Worm (Caenorhabditis elegans) whole organism, L2 larva: ENCODE results near the gene dgk-5.

ENCODE experiments used
- F13H6.1 ChIP-seq: sonication (generic microtip); optimal IDR thresholded peaks from 2 replicates; lab custom pipeline; 2016; ENCODE audit warnings: missing genetic modification characterization, missing compliant biosample characterization
- R02D3.7 ChIP-seq: fragments of 150-350 bp; optimal IDR thresholded peaks from 2 replicates; lab custom pipeline; 2014; ENCODE audit warnings: missing biosample characterization, missing genetic modification characterization
- Y55F3AM.14 ChIP-seq: fragments of 200-800 bp; sonication (Bioruptor generic); optimal IDR thresholded peaks from 2 replicates; lab custom pipeline; 2018; ENCODE audit warnings: mild to moderate bottlenecking, missing genetic modification characterization, missing compliant biosample characterization
- ZK546.5 ChIP-seq: sonication (generic microtip); optimal IDR thresholded peaks from 2 replicates; lab custom pipeline; 2017; ENCODE audit warnings: missing biosample characterization, missing genetic modification characterization
- aly-2 ChIP-seq: fragments of 150-350 bp; optimal IDR thresholded peaks from 2 replicates; lab custom pipeline; 2014; ENCODE audit warnings: missing biosample characterization, missing genetic modification characterization
- ama-1 ChIP-seq: fragments of 150-350 bp; optimal IDR thresholded peaks from 2 replicates; lab custom pipeline; 2018; ENCODE audit warnings: inconsistent platforms
- blmp-1 ChIP-seq: sonication (generic microtip); optimal IDR thresholded peaks from 2 replicates; lab custom pipeline; 2017; ENCODE audit warnings: missing genetic modification characterization, mild to moderate bottlenecking, missing compliant biosample characterization, antibody characterized with exemption, moderate library complexity; ENCODE audit not compliant: insufficient read depth
- ceh-82 ChIP-seq: fragments of 150-350 bp; optimal IDR thresholded peaks from 2 replicates; lab custom pipeline; 2014; ENCODE audit warnings: missing biosample characterization, missing genetic modification characterization
- crh-2 ChIP-seq: sonication (generic microtip); optimal IDR thresholded peaks from 2 replicates; lab custom pipeline; 2017; ENCODE audit warnings: missing biosample characterization, missing genetic modification characterization
- dmd-4 ChIP-seq: sonication (generic microtip); optimal IDR thresholded peaks from 2 replicates; lab custom pipeline; 2017; ENCODE audit warnings: missing biosample characterization, missing genetic modification characterization
- egl-27 ChIP-seq: sonication (generic microtip); optimal IDR thresholded peaks from 3 replicates; lab custom pipeline; 2017; ENCODE audit warnings: missing biosample characterization, missing genetic modification reagents, missing genetic modification characterization
- elt-1 ChIP-seq: fragments of 150-350 bp; optimal IDR thresholded peaks from 2 replicates; lab custom pipeline; 2014; ENCODE audit warnings: missing biosample characterization, missing genetic modification characterization
- elt-3 ChIP-seq: sonication (generic microtip); optimal IDR thresholded peaks from 2 replicates; lab custom pipeline; 2017; ENCODE audit warnings: missing biosample characterization, missing genetic modification characterization
- fos-1 ChIP-seq: fragments of 150-350 bp; optimal IDR thresholded peaks from 2 replicates; lab custom pipeline; 2014; ENCODE audit warnings: missing biosample characterization, missing genetic modification characterization
- gmeb-1 ChIP-seq: fragments of 150-350 bp; optimal IDR thresholded peaks from 2 replicates; lab custom pipeline; 2014; ENCODE audit warnings: missing biosample characterization, missing genetic modification characterization
- lin-11 ChIP-seq: fragments of 150-350 bp; sonication (generic microtip); optimal IDR thresholded peaks from 2 replicates; lab custom pipeline; 2014; ENCODE audit warnings: missing biosample characterization, missing genetic modification characterization, inconsistent platforms, mixed read lengths
- lin-13 ChIP-seq: fragments of 150-350 bp; optimal IDR thresholded peaks from 2 replicates; lab custom pipeline; 2014; ENCODE audit warnings: missing biosample characterization, missing genetic modification reagents, missing genetic modification characterization
- lin-39 ChIP-seq: fragments of 150-350 bp; optimal IDR thresholded peaks from 2 replicates; lab custom pipeline; 2014; ENCODE audit warnings: missing biosample characterization, missing genetic modification reagents, missing genetic modification characterization
- lsy-2 ChIP-seq, 2 experiments: fragments of 150-350 bp in 1 of 2; sonication (generic microtip) in 1 of 2; optimal IDR thresholded peaks; 2 replicates each; lab custom pipeline; 2014 to 2017; ENCODE audit warnings: missing biosample characterization in 2 of 2, missing genetic modification characterization in 2 of 2
- mab-5 ChIP-seq: fragments of 150-350 bp; optimal IDR thresholded peaks from 2 replicates; lab custom pipeline; 2014; ENCODE audit warnings: missing biosample characterization, missing genetic modification characterization
- mbf-1 ChIP-seq: sonication (generic microtip); optimal IDR thresholded peaks from 2 replicates; lab custom pipeline; 2017; ENCODE audit warnings: missing biosample characterization, missing genetic modification characterization
- mdl-1 ChIP-seq, 2 experiments: fragments of 150-350 bp in 1 of 2; sonication (generic microtip) in 1 of 2; optimal IDR thresholded peaks; 2 replicates each; lab custom pipeline; 2017; ENCODE audit warnings: missing biosample characterization in 2 of 2, missing genetic modification characterization in 2 of 2
- nhr-10 ChIP-seq: sonication (generic microtip); optimal IDR thresholded peaks from 2 replicates; lab custom pipeline; 2017; ENCODE audit warnings: missing biosample characterization, missing genetic modification characterization
- nhr-12 ChIP-seq: fragments of 150-350 bp; optimal IDR thresholded peaks from 2 replicates; lab custom pipeline; 2014; ENCODE audit warnings: missing biosample characterization, missing genetic modification characterization
- nhr-129 ChIP-seq: fragments of 150-350 bp; optimal IDR thresholded peaks from 2 replicates; lab custom pipeline; 2014; ENCODE audit warnings: missing biosample characterization, missing genetic modification characterization
- nhr-21 ChIP-seq: fragments of 150-350 bp; optimal IDR thresholded peaks from 2 replicates; lab custom pipeline; 2014; ENCODE audit warnings: missing biosample characterization, missing genetic modification characterization
- nhr-23 ChIP-seq: fragments of 150-350 bp; optimal IDR thresholded peaks from 2 replicates; lab custom pipeline; 2014; ENCODE audit warnings: missing biosample characterization, missing genetic modification reagents, missing genetic modification characterization
- nhr-237 ChIP-seq: fragments of 150-350 bp; optimal IDR thresholded peaks from 2 replicates; lab custom pipeline; 2014; ENCODE audit warnings: missing biosample characterization, missing genetic modification characterization
- nhr-25 ChIP-seq: fragments of 150-350 bp; sonication (generic microtip); optimal IDR thresholded peaks from 3 replicates; lab custom pipeline; 2014; ENCODE audit warnings: missing biosample characterization, missing genetic modification characterization
- nhr-6 ChIP-seq: fragments of 150-350 bp; optimal IDR thresholded peaks from 2 replicates; lab custom pipeline; 2014; ENCODE audit warnings: missing biosample characterization, missing genetic modification characterization
- nhr-77 ChIP-seq: fragments of 150-350 bp; optimal IDR thresholded peaks from 2 replicates; lab custom pipeline; 2014; ENCODE audit warnings: missing biosample characterization, missing genetic modification characterization
- peb-1 ChIP-seq: fragments of 150-350 bp; optimal IDR thresholded peaks from 2 replicates; lab custom pipeline; 2014; ENCODE audit warnings: missing biosample characterization, missing genetic modification characterization
- sem-4 ChIP-seq: fragments of 150-350 bp; optimal IDR thresholded peaks from 2 replicates; lab custom pipeline; 2014; ENCODE audit warnings: missing biosample characterization, missing genetic modification reagents, missing genetic modification characterization
- skn-1 ChIP-seq: sonication (generic microtip); optimal IDR thresholded peaks from 2 replicates; lab custom pipeline; 2017; ENCODE audit warnings: missing biosample characterization, missing genetic modification characterization
- sma-3 ChIP-seq: sonication (generic microtip); optimal IDR thresholded peaks from 2 replicates; lab custom pipeline; 2016; ENCODE audit warnings: missing genetic modification reagents, missing genetic modification characterization, missing compliant biosample characterization
- sma-9 ChIP-seq, 2 experiments: fragments of 150-350 bp in 1 of 2; sonication (generic microtip) in 1 of 2; optimal IDR thresholded peaks; 2 replicates each; lab custom pipeline; 2014 to 2016; ENCODE audit warnings: missing genetic modification characterization in 2 of 2, mild to moderate bottlenecking in 1 of 2, missing biosample characterization in 1 of 2, missing compliant biosample characterization in 1 of 2, missing genetic modification reagents in 1 of 2, moderate library complexity in 1 of 2
- snpc-4 ChIP-seq: fragments of 150-350 bp; optimal IDR thresholded peaks from 2 replicates; lab custom pipeline; 2014; ENCODE audit warnings: missing biosample characterization, missing genetic modification characterization
- unc-39 ChIP-seq: fragments of 150-350 bp; optimal IDR thresholded peaks from 2 replicates; lab custom pipeline; 2014; ENCODE audit warnings: missing biosample characterization, missing genetic modification characterization
- unc-55 ChIP-seq: fragments of 150-350 bp; sonication (generic microtip); optimal IDR thresholded peaks from 3 replicates; lab custom pipeline; 2014; ENCODE audit warnings: missing biosample characterization, missing genetic modification reagents, missing genetic modification characterization
- unc-62 ChIP-seq: fragments of 150-350 bp; optimal IDR thresholded peaks from 2 replicates; lab custom pipeline; 2014; ENCODE audit warnings: missing biosample characterization, missing genetic modification reagents, missing genetic modification characterization
- zag-1 ChIP-seq: fragments of 150-350 bp; optimal IDR thresholded peaks from 2 replicates; lab custom pipeline; 2014; ENCODE audit warnings: missing biosample characterization, missing genetic modification characterization
- ztf-1 ChIP-seq: fragments of 200-800 bp; sonication (Bioruptor generic); conservative IDR thresholded peaks from 2 replicates; pipeline ENCODE4 v1.3.6; 2022; ENCODE audit warnings: missing genetic modification characterization, missing compliant biosample characterization
- ztf-4 ChIP-seq: fragments of 150-350 bp; optimal IDR thresholded peaks from 2 replicates; lab custom pipeline; 2014; ENCODE audit warnings: missing biosample characterization, missing genetic modification characterization

The dgk-5 gene

ce11 chrII:6489711-6490184 lies 18.9 kb upstream of the dgk-5 start, which contains the start of the genes snr-3 and rsp-5 (continued):
- TF ChIP-seq peb-1 (no peak), sem-4 (tag; lab: Kevin White, UChicago) (peak; percentile 48), nhr-237 (tag; lab: Kevin White, UChicago) (no peak), unc-62 (GFP tag; lab: Kevin White, UChicago) (no peak), zag-1 (tag; lab: Kevin White, UChicago) (no peak), aly-2 (tag; lab: Kevin White, UChicago) (no peak), gmeb-1 (tag; lab: Kevin White, UChicago) (peak; percentile 79)

- TF ChIP-seq egl-27 (tag; lab: Kevin White, UChicago) (no peak), lin-39 (tag; lab: Kevin White, UChicago) (no peak), nhr-12 (tag; lab: Kevin White, UChicago) (no peak), unc-55 (no peak), ZK546.5 (no peak), sem-4 (tag; lab: Kevin White, UChicago) (no peak), skn-1 (no peak), unc-39 (tag; lab: Kevin White, UChicago) (no peak), gmeb-1 (tag; lab: Kevin White, UChicago) (no peak), crh-2 (tag; lab: Kevin White, UChicago) (peak; percentile 36), peb-1 (no peak), nhr-25 (tag; lab: Kevin White, UChicago) (no peak), sma-3 (no peak), aly-2 (tag; lab: Kevin White, UChicago) (no peak), lsy-2 (tag; optimal IDR thresholded peaks at IDR 0.05; lab: Kevin White, UChicago) (peak in 1 of 2 experiments; percentile 51), R02D3.7 (tag; lab: Kevin White, UChicago) (no peak), dmd-4 (tag; lab: Kevin White, UChicago) (no peak), lin-13 (GFP tag; lab: Kevin White, UChicago) (no peak), blmp-1 (tag; lab: Kevin White, UChicago) (no peak), nhr-23 (tag; lab: Kevin White, UChicago) (no peak), nhr-10 (tag; lab: Kevin White, UChicago) (no peak), nhr-77 (no peak), lin-11 (tag; lab: Kevin White, UChicago) (no peak), nhr-129 (peak; percentile 12), mbf-1 (tag; lab: Kevin White, UChicago) (no peak), sma-9 (GFP tag; optimal IDR thresholded peaks at IDR 0.05; lab: Kevin White, UChicago) (peak; percentile 47), sma-9 (tag; optimal IDR thresholded peaks at IDR 0.05; lab: Kevin White, UChicago) (no peak), nhr-21 (tag; lab: Kevin White, UChicago) (no peak), F13H6.1 (tag; lab: Kevin White, UChicago) (peak; percentile 47), elt-3 (tag; lab: Kevin White, UChicago) (no peak), mdl-1 (tag; optimal IDR thresholded peaks at IDR 0.05; lab: Kevin White, UChicago) (no peak), unc-62 (GFP tag; lab: Kevin White, UChicago) (no peak), Y55F3AM.14 (GFP tag; lab: Kevin White, UChicago) (no peak), ceh-82 (tag; lab: Kevin White, UChicago) (no peak), ztf-4 (no peak), snpc-4 (tag; lab: Kevin White, UChicago) (no peak), elt-1 (tag; lab: Kevin White, UChicago) (no peak), mab-5 (tag; lab: Kevin White, UChicago) (peak; percentile 67), ztf-1 (GFP tag; lab: Robert Waterston, UW) (no peak), nhr-6 (tag; lab: Kevin White, UChicago) (no peak), fos-1 (tag; lab: Kevin White, UChicago) (peak; percentile 66), ama-1 (no peak)
These were observed 15.5 kb upstream of the dgk-5 start for ce11 chrII:6486344-6486743.
